Worm (Caenorhabditis elegans): ENCODE results near the gene C01C4.3.

Gene C01C4.3

ce11 chrX:3678507-3679175, 18.1 kb upstream of the C01C4.3 start, which contains the start of gene tag-52 (continued):
- TF ChIP-seq ceh-62 (tag; optimal IDR thresholded peaks at IDR 0.05), result no peak
- TF ChIP-seq dmd-8 (GFP tag; IDR thresholded peaks at IDR 0.05), result no peak
- no peak for TF ChIP-seq aha-1 (tag)
- no peak for TF ChIP-seq lin-39 (tag; optimal IDR thresholded peaks at IDR 0.05)
- TF ChIP-seq hif-1 (tag; optimal IDR thresholded peaks at IDR 0.05), result peak in 1 of 2 experiments; percentile 32
- TF ChIP-seq Y75B8A.6 (GFP tag; IDR thresholded peaks at IDR 0.05), result no peak
- no peak for TF ChIP-seq T20F7.1 (GFP tag; optimal IDR thresholded peaks at IDR 0.05)
- no peak for TF ChIP-seq tag-97 (GFP tag; IDR thresholded peaks at IDR 0.05)
- peak; percentile 57; the same call in 1 of the 2 replicates for TF ChIP-seq hmg-1.1 (GFP tag; IDR thresholded peaks at IDR 0.05)
- peak; percentile 81 for TF ChIP-seq hlh-30 (tag; optimal IDR thresholded peaks at IDR 0.05; ENCODE audit: insufficient read depth)
- no peak for TF ChIP-seq dmd-9 (GFP tag; IDR thresholded peaks at IDR 0.05)
- no peak for TF ChIP-seq arid-1 (GFP tag; conservative IDR thresholded peaks at IDR 0.05)
- no peak for TF ChIP-seq vab-7 (GFP tag; IDR thresholded peaks at IDR 0.05)
- TF ChIP-seq ctbp-1 (GFP tag; IDR thresholded peaks at IDR 0.05), result no peak
- TF ChIP-seq lsy-2 (tag; optimal IDR thresholded peaks at IDR 0.05), result peak in 1 of 2 experiments; percentile 48
- TF ChIP-seq egl-27 (tag; optimal IDR thresholded peaks at IDR 0.05), result no peak
- TF ChIP-seq mxl-2 (GFP tag; conservative IDR thresholded peaks at IDR 0.05), result no peak
- no peak for TF ChIP-seq zfp-2 (tag; optimal IDR thresholded peaks at IDR 0.05)
- TF ChIP-seq unc-62 (GFP tag; optimal IDR thresholded peaks at IDR 0.05 in 1 of 2), result peak in 1 of 2 experiments; percentile 82
- no peak for TF ChIP-seq unc-62 (tag; optimal IDR thresholded peaks at IDR 0.05)
- no peak for TF ChIP-seq F37D6.2 (tag; optimal IDR thresholded peaks at IDR 0.05)
- TF ChIP-seq lin-38 (GFP tag; IDR thresholded peaks at IDR 0.05), result peak; percentile 64
- TF ChIP-seq lin-29 (GFP tag; IDR thresholded peaks at IDR 0.05), result no peak
- TF ChIP-seq ceh-28 (tag; optimal IDR thresholded peaks at IDR 0.05), result no peak
- no peak for TF ChIP-seq gei-8 (GFP tag; optimal IDR thresholded peaks at IDR 0.05)
- TF ChIP-seq daf-16 (GFP tag; optimal IDR thresholded peaks at IDR 0.05), result no peak
- TF ChIP-seq daf-16 (tag; optimal IDR thresholded peaks at IDR 0.05), result no peak
- no peak for TF ChIP-seq ztf-7 (tag; optimal IDR thresholded peaks at IDR 0.05)
- peak; percentile 60 for TF ChIP-seq mep-1 (tag; optimal IDR thresholded peaks at IDR 0.05)
- TF ChIP-seq nhr-48 (tag; optimal IDR thresholded peaks at IDR 0.05), result no peak
- no peak for TF ChIP-seq saeg-2 (GFP tag; IDR thresholded peaks at IDR 0.05)
- no peak for TF ChIP-seq zip-2 (tag; optimal IDR thresholded peaks at IDR 0.05)
- TF ChIP-seq nhr-28 (tag; optimal IDR thresholded peaks at IDR 0.05), result peak; percentile 84

- peak; percentile 91 for TF ChIP-seq aha-1 (tag)
- peak; percentile 15 for TF ChIP-seq mes-2 (tag; optimal IDR thresholded peaks at IDR 0.05; ENCODE audit: poor library complexity, severe bottlenecking)
- TF ChIP-seq spr-1 (tag; optimal IDR thresholded peaks at IDR 0.05), result no peak
Measured at ce11 chrX:3680544-3681214, 16.0 kb upstream of the C01C4.3 start, which contains the start of gene tsp-17. TSS of gene tsp-17 (plus strand) at chrX:3681164.

ce11 chrX:3683060-3683459, 13.6 kb upstream of the C01C4.3 start:
- TF ChIP-seq nhr-41 (GFP tag; IDR thresholded peaks at IDR 0.05) (no peak), arid-1 (GFP tag; conservative IDR thresholded peaks at IDR 0.05) (no peak), rbr-2 (tag; optimal IDR thresholded peaks at IDR 0.05) (no peak), dpl-1 (GFP tag; optimal IDR thresholded peaks at IDR 0.05) (no peak), mdl-1 (tag; optimal IDR thresholded peaks at IDR 0.05) (no peak), F49E8.2 (tag; optimal IDR thresholded peaks at IDR 0.05; ENCODE audit: borderline replicate concordance) (no peak), hlh-30 (tag; optimal IDR thresholded peaks at IDR 0.05; ENCODE audit: insufficient read depth) (no peak), lin-1 (GFP tag; IDR thresholded peaks at IDR 0.05) (no peak), ceh-62 (tag; optimal IDR thresholded peaks at IDR 0.05) (no peak), mxl-3 (GFP tag; optimal IDR thresholded peaks at IDR 0.05) (no peak), nhr-76 (tag; optimal IDR thresholded peaks at IDR 0.05) (no peak), tra-1 (GFP tag; IDR thresholded peaks at IDR 0.05) (no peak), madf-5 (GFP tag; IDR thresholded peaks at IDR 0.05) (no peak), nhr-6 (tag; optimal IDR thresholded peaks at IDR 0.05) (no peak), nhr-102 (tag; optimal IDR thresholded peaks at IDR 0.05) (no peak), nhr-25 (tag; optimal IDR thresholded peaks at IDR 0.05; ENCODE audit: borderline replicate concordance, insufficient read depth) (no peak), T20F7.1 (GFP tag; optimal IDR thresholded peaks at IDR 0.05) (no peak), nhr-48 (tag; optimal IDR thresholded peaks at IDR 0.05) (no peak)
